Worm (Caenorhabditis elegans) whole organism, L1 larva: ENCODE measurements around the gene F36A4.3.

Experiments
- C04F5.9 ChIP-seq: sonication (generic microtip); optimal IDR thresholded peaks from 2 replicates; lab custom pipeline; 2016; ENCODE audit warnings: missing genetic modification characterization, missing compliant biosample characterization
- C34B4.2 ChIP-seq: sonication (generic microtip); optimal IDR thresholded peaks from 2 replicates; lab custom pipeline; 2017; ENCODE audit warnings: mild to moderate bottlenecking, missing genetic modification characterization, missing compliant biosample characterization
- ceh-88 ChIP-seq: fragments of 200-800 bp; sonication (Bioruptor generic); IDR thresholded peaks from 2 replicates; pipeline ENCODE4 v1.3.6; 2022; ENCODE audit warnings: missing genetic modification characterization, missing compliant biosample characterization
- efl-3 ChIP-seq: fragments of 200-800 bp; sonication (Bioruptor generic); optimal IDR thresholded peaks from 2 replicates; lab custom pipeline; 2018; ENCODE audit warnings: mild to moderate bottlenecking, missing genetic modification characterization, missing compliant biosample characterization
- egl-13 ChIP-seq: sonication (generic microtip); optimal IDR thresholded peaks from 2 replicates; lab custom pipeline; 2016; ENCODE audit warnings: missing genotype, missing genetic modification reagents, missing genetic modification characterization, missing compliant biosample characterization
- hlh-4 ChIP-seq: sonication (generic microtip); optimal IDR thresholded peaks from 2 replicates; lab custom pipeline; 2016; ENCODE audit warnings: mild to moderate bottlenecking, missing genetic modification characterization, missing compliant biosample characterization
- isw-1 ChIP-seq: fragments of 200-800 bp; sonication (Bioruptor generic); IDR thresholded peaks from 2 replicates; pipeline ENCODE4 v1.3.6; 2022; ENCODE audit warnings: missing genetic modification characterization, missing compliant biosample characterization
- lin-35 ChIP-seq, 2 experiments: fragments of 150-350 bp; optimal IDR thresholded peaks; 2 replicates each; lab custom pipeline; 2014; ENCODE audit warnings: missing biosample characterization in 2 of 2, missing genetic modification characterization in 2 of 2, missing genetic modification reagents in 2 of 2
- lin-39 ChIP-seq: fragments of 150-350 bp; optimal IDR thresholded peaks from 2 replicates; lab custom pipeline; 2014; ENCODE audit warnings: missing biosample characterization, missing genetic modification reagents, missing genetic modification characterization
- lir-3 ChIP-seq: sonication (generic microtip); optimal IDR thresholded peaks from 2 replicates; lab custom pipeline; 2016; ENCODE audit warnings: mild to moderate bottlenecking, missing genetic modification characterization, moderate library complexity, missing compliant biosample characterization; ENCODE audit not compliant: poor library complexity
- lsy-2 ChIP-seq, 2 experiments: fragments of 150-350 bp; optimal IDR thresholded peaks; 2 replicates each; lab custom pipeline; 2014; ENCODE audit warnings: missing biosample characterization in 2 of 2, missing genetic modification characterization in 2 of 2
- mdl-1 ChIP-seq, 2 experiments: fragments of 150-350 bp; optimal IDR thresholded peaks; 2 replicates each; lab custom pipeline; 2014 to 2017; ENCODE audit warnings: missing biosample characterization in 2 of 2, missing genetic modification characterization in 2 of 2, inconsistent platforms in 1 of 2
- nhr-237 ChIP-seq: fragments of 150-350 bp; optimal IDR thresholded peaks from 2 replicates; lab custom pipeline; 2014; ENCODE audit warnings: missing biosample characterization, missing genetic modification characterization
- nhr-28 ChIP-seq: fragments of 150-350 bp; optimal IDR thresholded peaks from 2 replicates; lab custom pipeline; 2014; ENCODE audit warnings: missing biosample characterization, missing genetic modification characterization
- nhr-76 ChIP-seq: sonication (generic microtip); optimal IDR thresholded peaks from 2 replicates; lab custom pipeline; 2017; ENCODE audit warnings: missing biosample characterization, missing genetic modification characterization
- pax-3 ChIP-seq: fragments of 200-800 bp; sonication (Bioruptor generic); optimal IDR thresholded peaks from 2 replicates; lab custom pipeline; 2018; ENCODE audit warnings: mild to moderate bottlenecking, missing genetic modification characterization, moderate library complexity, missing compliant biosample characterization
- snu-23 ChIP-seq: sonication (generic microtip); optimal IDR thresholded peaks from 2 replicates; lab custom pipeline; 2016; ENCODE audit warnings: missing genetic modification characterization, missing compliant biosample characterization
- tlp-1 ChIP-seq: fragments of 150-350 bp; optimal IDR thresholded peaks from 2 replicates; lab custom pipeline; 2014; ENCODE audit warnings: missing biosample characterization, missing genetic modification characterization

F36A4.3 gene

DNA sequence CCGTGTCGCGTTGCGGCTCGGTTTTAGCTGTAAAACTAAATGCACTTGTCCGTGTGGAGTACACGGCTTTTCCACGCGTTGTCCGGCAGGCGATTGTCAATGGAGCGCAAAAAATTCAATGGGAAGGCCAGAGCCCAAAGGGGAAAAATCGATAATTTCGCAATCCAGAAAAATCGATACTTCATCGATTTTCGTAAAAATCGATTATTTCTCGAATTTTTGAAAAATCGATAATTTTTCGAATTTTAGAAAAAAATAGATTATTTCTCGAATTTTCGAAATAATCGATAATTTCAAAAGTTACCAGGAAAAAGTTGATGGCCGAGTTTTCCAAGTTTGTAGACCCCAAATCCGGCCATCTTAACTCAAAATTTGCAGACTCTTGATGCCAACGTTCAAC lies 50.1 kb downstream of the F36A4.3 start:
- TF ChIP-seq lsy-2 (tag; optimal IDR thresholded peaks at IDR 0.05; lab: Kevin White, UChicago) (no peak), mdl-1 (tag; optimal IDR thresholded peaks at IDR 0.05; lab: Kevin White, UChicago) (no peak), isw-1 (GFP tag; lab: Robert Waterston, UW) (no peak), egl-13 (tag; lab: Kevin White, UChicago) (no peak), pax-3 (tag; lab: Kevin White, UChicago) (no peak), C04F5.9 (no peak), lin-35 (GFP tag; optimal IDR thresholded peaks at IDR 0.05; lab: Kevin White, UChicago) (no peak), nhr-237 (tag; lab: Kevin White, UChicago) (no peak), tlp-1 (no peak), hlh-4 (tag; lab: Kevin White, UChicago) (no peak), nhr-76 (tag; lab: Kevin White, UChicago) (no peak), C34B4.2 (tag; lab: Kevin White, UChicago) (no peak), lin-39 (tag; lab: Kevin White, UChicago) (no peak), snu-23 (GFP tag; lab: Kevin White, UChicago) (no peak), efl-3 (GFP tag; lab: Kevin White, UChicago) (no peak), lir-3 (no peak), nhr-28 (tag; lab: Kevin White, UChicago) (no peak), ceh-88 (GFP tag; lab: Robert Waterston, UW) (no peak)
